Fruit fly (Drosophila melanogaster) whole organism, wandering third instar larva: Measurements from ENCODE around the gene CG14089.

Experiments
- Abd-B ChIP-seq: fragments of >200 bp; optimal IDR thresholded peaks from 2 replicates; lab custom pipeline; 2017; ENCODE audit warnings: missing biosample characterization, missing genetic modification characterization
- CG9705 ChIP-seq: fragments of 200-800 bp; sonication (Bioruptor generic); optimal IDR thresholded peaks from 2 replicates; lab custom pipeline; 2018; ENCODE audit warnings: missing biosample characterization, mild to moderate bottlenecking, missing genetic modification characterization
- CrebA ChIP-seq: fragments of 200-800 bp; sonication (Bioruptor generic); optimal IDR thresholded peaks from 2 replicates; lab custom pipeline; 2016; ENCODE audit warnings: missing biosample characterization, mild to moderate bottlenecking, missing genetic modification characterization, borderline replicate concordance
- Dfd ChIP-seq: fragments of >200 bp; optimal IDR thresholded peaks from 2 replicates; lab custom pipeline; 2017; ENCODE audit warnings: missing biosample characterization, missing genetic modification characterization
- HLH106 ChIP-seq: fragments of 200-800 bp; optimal IDR thresholded peaks from 3 replicates; lab custom pipeline; 2019; ENCODE audit warnings: missing biosample characterization, mild to moderate bottlenecking, missing genetic modification characterization, moderate library complexity
- Hnf4 ChIP-seq: fragments of 200-800 bp; sonication (Bioruptor generic); optimal IDR thresholded peaks from 2 replicates; lab custom pipeline; 2016; ENCODE audit warnings: missing biosample characterization, mild to moderate bottlenecking, missing genetic modification characterization
- Hr78 ChIP-seq: fragments of >200 bp; optimal IDR thresholded peaks from 2 replicates; lab custom pipeline; 2017; ENCODE audit warnings: missing biosample characterization, missing genetic modification characterization
- Hr83 ChIP-seq: fragments of 200-300 bp; sonication (Bioruptor generic); optimal IDR thresholded peaks from 2 replicates; lab custom pipeline; 2016; ENCODE audit warnings: missing biosample characterization, mild to moderate bottlenecking, missing genetic modification characterization, moderate library complexity; ENCODE audit not compliant: poor library complexity, severe bottlenecking
- Jra ChIP-seq: sonication (Bioruptor generic); optimal IDR thresholded peaks from 2 replicates; lab custom pipeline; 2016; ENCODE audit warnings: missing biosample characterization, missing genetic modification characterization
- Mio ChIP-seq: sonication (Bioruptor generic); optimal IDR thresholded peaks from 2 replicates; lab custom pipeline; 2016; ENCODE audit warnings: missing biosample characterization, missing genetic modification characterization
- Myc ChIP-seq: fragments of >200 bp; optimal IDR thresholded peaks from 2 replicates; lab custom pipeline; 2017
- N ChIP-seq: fragments of >200 bp; optimal IDR thresholded peaks from 2 replicates; lab custom pipeline; 2018; ENCODE audit warnings: missing biosample characterization, missing external identifiers, missing genetic modification characterization
- OdsH ChIP-seq: fragments of 200-800 bp; sonication (Bioruptor generic); optimal IDR thresholded peaks from 2 replicates; lab custom pipeline; 2016; ENCODE audit warnings: missing biosample characterization, mild to moderate bottlenecking, missing genetic modification characterization
- Rel ChIP-seq, 2 experiments: fragments of 200-800 bp; sonication (Bioruptor generic) in 1 of 2; optimal IDR thresholded peaks; 2 replicates in 1 of 2; 3 replicates in 1 of 2; lab custom pipeline; 2016 to 2019; ENCODE audit warnings: mild to moderate bottlenecking in 2 of 2, missing biosample characterization in 2 of 2, missing genetic modification characterization in 2 of 2, moderate library complexity in 1 of 2
- Sp1 ChIP-seq: fragments of 200-800 bp; sonication (Bioruptor generic); optimal IDR thresholded peaks from 3 replicates; lab custom pipeline; 2019; ENCODE audit warnings: missing biosample characterization, mild to moderate bottlenecking, missing genetic modification characterization, moderate library complexity
- Vsx2 ChIP-seq: fragments of 200-300, 225-300 bp; sonication (Bioruptor generic); optimal IDR thresholded peaks from 2 replicates; lab custom pipeline; 2018; ENCODE audit warnings: missing biosample characterization, missing genetic modification characterization; ENCODE audit not compliant: partially characterized antibody
- br ChIP-seq: fragments of 200-800 bp; sonication (Bioruptor generic); optimal IDR thresholded peaks from 2 replicates; lab custom pipeline; 2016; ENCODE audit warnings: missing biosample characterization, missing genetic modification characterization
- dl ChIP-seq, 2 experiments: fragments of 175-275, 200-275 bp in 1 of 2; fragments of 200-275 bp in 1 of 2; sonication (Bioruptor generic); optimal IDR thresholded peaks; lab custom pipeline; 2018; ENCODE audit warnings: mild to moderate bottlenecking in 2 of 2, missing biosample characterization in 2 of 2, missing genetic modification characterization in 2 of 2, moderate library complexity in 2 of 2; ENCODE audit not compliant: partially characterized antibody in 2 of 2, insufficient read depth in 1 of 2
- dmrt93B ChIP-seq: fragments of 200-800 bp; sonication (Bioruptor generic); optimal IDR thresholded peaks from 2 replicates; lab custom pipeline; 2018; ENCODE audit warnings: missing biosample characterization, mild to moderate bottlenecking, missing genetic modification characterization
- dsf ChIP-seq: sonication (Bioruptor generic); optimal IDR thresholded peaks from 2 replicates; lab custom pipeline; 2016; ENCODE audit warnings: missing biosample characterization, missing genetic modification characterization, borderline replicate concordance
- ey ChIP-seq: fragments of 200-800 bp; sonication (Bioruptor generic); optimal IDR thresholded peaks from 2 replicates; lab custom pipeline; 2016; ENCODE audit warnings: missing biosample characterization, missing genetic modification characterization
- foxo ChIP-seq, 2 experiments: fragments of 200-800 bp; sonication (Bioruptor generic); optimal IDR thresholded peaks; 2 replicates in 1 of 2; 3 replicates in 1 of 2; lab custom pipeline; 2016 to 2017; ENCODE audit warnings: missing biosample characterization in 2 of 2, missing genetic modification characterization in 2 of 2
- fru ChIP-seq: fragments of 200-800 bp; sonication (Bioruptor generic); optimal IDR thresholded peaks from 3 replicates; lab custom pipeline; 2016; ENCODE audit warnings: missing biosample characterization, mild to moderate bottlenecking, missing genetic modification characterization
- h ChIP-seq: fragments of 200-800 bp; sonication (Bioruptor generic); optimal IDR thresholded peaks from 3 replicates; lab custom pipeline; 2016; ENCODE audit warnings: missing biosample characterization, mild to moderate bottlenecking, missing genetic modification characterization
- lola ChIP-seq: fragments of >200 bp; optimal IDR thresholded peaks from 2 replicates; lab custom pipeline; 2017; ENCODE audit warnings: missing biosample characterization, missing genetic modification characterization
- pan ChIP-seq: fragments of >200 bp; optimal IDR thresholded peaks from 2 replicates; lab custom pipeline; 2017
- psq ChIP-seq: fragments of 200-800 bp; sonication (Bioruptor generic); optimal IDR thresholded peaks from 3 replicates; lab custom pipeline; 2017; ENCODE audit warnings: missing biosample characterization, mild to moderate bottlenecking, missing genetic modification characterization, moderate library complexity
- rgr ChIP-seq: fragments of 200-800 bp; sonication (Bioruptor generic); optimal IDR thresholded peaks from 3 replicates; lab custom pipeline; 2016; ENCODE audit warnings: missing biosample characterization, mild to moderate bottlenecking, missing genetic modification characterization
- sage ChIP-seq: fragments of 200-800 bp; sonication (Bioruptor generic); optimal IDR thresholded peaks from 2 replicates; lab custom pipeline; 2016; ENCODE audit warnings: missing biosample characterization, mild to moderate bottlenecking, missing genetic modification characterization
- sv ChIP-seq: fragments of 200-800 bp; sonication (Bioruptor generic); optimal IDR thresholded peaks from 3 replicates; lab custom pipeline; 2016; ENCODE audit warnings: missing biosample characterization, missing genetic modification characterization
- tai ChIP-seq: sonication (Bioruptor generic); optimal IDR thresholded peaks from 2 replicates; lab custom pipeline; 2016; ENCODE audit warnings: missing biosample characterization, missing genetic modification characterization
- usp ChIP-seq: fragments of >200 bp; optimal IDR thresholded peaks from 2 replicates; lab custom pipeline; 2017; ENCODE audit warnings: missing biosample characterization, missing genetic modification characterization
- woc ChIP-seq: sonication (Bioruptor generic); optimal IDR thresholded peaks from 2 replicates; lab custom pipeline; 2016; ENCODE audit warnings: missing biosample characterization, mild to moderate bottlenecking, missing genetic modification characterization

Gene CG14089

DNA sequence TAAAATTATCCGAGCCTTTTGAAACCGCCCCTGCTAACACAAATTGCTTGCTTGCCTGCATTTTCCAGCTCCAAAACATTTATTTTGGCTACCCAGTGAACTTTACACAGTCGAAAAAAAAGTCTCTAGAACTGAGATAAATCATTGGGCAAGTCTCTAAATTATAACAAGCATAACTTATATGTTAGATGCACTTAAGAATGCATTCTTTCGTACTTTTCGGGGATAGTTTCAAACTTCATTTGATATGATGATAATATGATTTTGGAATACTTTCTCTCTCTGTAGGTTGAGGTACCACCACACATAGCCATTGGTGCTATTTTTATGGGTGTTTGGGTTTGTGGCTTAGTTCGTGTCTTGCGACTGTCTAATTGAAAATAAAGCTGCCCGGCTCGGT, 34.3 kb upstream of the CG14089 start:
- TF ChIP-seq dl (GFP tag; optimal IDR thresholded peaks at IDR 0.05; lab: Kevin White, UChicago; ENCODE audit: insufficient read depth in 1 of 2, partially characterized antibody in 2 of 2) (no peak), N (GFP tag; lab: Kevin White, UChicago) (no peak), lola (no peak), Abd-B (GFP tag; lab: Kevin White, UChicago) (no peak), foxo (GFP tag; optimal IDR thresholded peaks at IDR 0.05; lab: Kevin White, UChicago) (peak in 1 of 2 experiments; percentile 6), Hnf4 (no peak), Sp1 (GFP tag; lab: Kevin White, UChicago) (no peak), fru (GFP tag; lab: Kevin White, UChicago) (peak; percentile 3), h (GFP tag; lab: Kevin White, UChicago) (peak; percentile 16), usp (no peak), Rel (GFP tag; optimal IDR thresholded peaks at IDR 0.05; lab: Kevin White, UChicago) (no peak), Rel (tag; optimal IDR thresholded peaks at IDR 0.05; lab: Kevin White, UChicago) (no peak)
- TF ChIP-seq, all 38 proteins: peak for 3

DNA sequence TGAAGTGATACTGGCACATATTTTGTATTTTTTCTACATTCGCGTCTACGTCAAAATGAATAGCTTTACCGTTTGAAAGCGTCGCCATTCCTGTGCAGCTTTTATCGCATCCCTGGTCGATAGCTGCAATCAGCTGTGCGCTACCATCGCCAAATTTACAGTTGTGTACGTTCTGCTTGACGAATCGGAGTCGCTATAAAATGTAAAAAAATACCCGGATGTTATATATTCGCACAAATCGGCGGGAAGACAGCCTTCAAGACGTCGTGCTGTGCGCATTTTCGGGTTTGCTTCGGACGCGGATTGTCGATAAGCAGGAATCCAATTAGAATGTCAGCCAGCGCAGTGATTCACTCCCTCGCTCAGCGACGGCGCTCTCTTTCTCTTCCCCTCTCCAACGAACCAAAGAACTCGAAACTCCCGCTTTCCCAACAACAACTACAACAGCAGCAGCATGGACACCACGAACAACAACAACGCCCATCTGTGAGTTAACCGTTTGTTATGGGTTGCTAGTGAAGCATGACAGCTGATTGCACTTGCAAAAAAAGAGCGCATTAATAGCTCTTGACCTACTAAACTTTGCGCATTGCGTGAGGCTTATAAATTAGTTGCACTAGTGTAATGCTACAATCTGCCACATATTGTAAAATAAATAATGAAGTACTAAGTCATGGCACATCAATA, 14.2 kb upstream of the CG14089 start:
- TF ChIP-seq HLH106 (tag; lab: Kevin White, UChicago) (no peak), dsf (GFP tag; lab: Kevin White, UChicago) (no peak), h (GFP tag; lab: Kevin White, UChicago) (peak; percentile 41), Jra (GFP tag; lab: Kevin White, UChicago) (peak; percentile 44), pan (lab: Kevin White, UChicago) (no peak), OdsH (no peak), Sp1 (GFP tag; lab: Kevin White, UChicago) (peak; percentile 24), psq (GFP tag; lab: Kevin White, UChicago) (no peak), Vsx2 (GFP tag; lab: Kevin White, UChicago) (no peak), CrebA (no peak), Rel (GFP tag; optimal IDR thresholded peaks at IDR 0.05; lab: Kevin White, UChicago) (no peak), Rel (tag; optimal IDR thresholded peaks at IDR 0.05; lab: Kevin White, UChicago) (peak; percentile 73), Hr83 (GFP tag; lab: Kevin White, UChicago) (no peak), sv (GFP tag; lab: Kevin White, UChicago) (no peak), Dfd (no peak), br (GFP tag; lab: Kevin White, UChicago) (no peak), Mio (no peak), sage (GFP tag; lab: Kevin White, UChicago) (no peak), dmrt93B (no peak), foxo (GFP tag; optimal IDR thresholded peaks at IDR 0.05; lab: Kevin White, UChicago) (peak in 1 of 2 experiments; percentile 27), tai (GFP tag; lab: Kevin White, UChicago) (peak; percentile 61), ey (GFP tag; lab: Kevin White, UChicago) (no peak), Hnf4 (no peak), lola (no peak), Abd-B (GFP tag; lab: Kevin White, UChicago) (no peak), woc (GFP tag; lab: Kevin White, UChicago) (no peak), N (GFP tag; lab: Kevin White, UChicago) (no peak), fru (GFP tag; lab: Kevin White, UChicago) (no peak), CG9705 (GFP tag; lab: Kevin White, UChicago) (no peak)

- TF ChIP-seq Dfd = no peak
- TF ChIP-seq Hnf4 = peak; percentile 10
- peak; percentile 47 for TF ChIP-seq sv (GFP tag; lab: Kevin White, UChicago)
- TF ChIP-seq Myc (lab: Kevin White, UChicago) = peak; percentile 71
- TF ChIP-seq ey (GFP tag; lab: Kevin White, UChicago) = no peak
- peak; percentile 23 for TF ChIP-seq HLH106 (tag; lab: Kevin White, UChicago)
- no peak for TF ChIP-seq dsf (GFP tag; lab: Kevin White, UChicago)
- TF ChIP-seq sage (GFP tag; lab: Kevin White, UChicago) = no peak
These were observed 13.6 kb upstream of the CG14089 start, which contains the start of gene fal for dm6 chr3L:19294235-19294612. fal (plus strand) TSS chr3L:19294564.

DNA sequence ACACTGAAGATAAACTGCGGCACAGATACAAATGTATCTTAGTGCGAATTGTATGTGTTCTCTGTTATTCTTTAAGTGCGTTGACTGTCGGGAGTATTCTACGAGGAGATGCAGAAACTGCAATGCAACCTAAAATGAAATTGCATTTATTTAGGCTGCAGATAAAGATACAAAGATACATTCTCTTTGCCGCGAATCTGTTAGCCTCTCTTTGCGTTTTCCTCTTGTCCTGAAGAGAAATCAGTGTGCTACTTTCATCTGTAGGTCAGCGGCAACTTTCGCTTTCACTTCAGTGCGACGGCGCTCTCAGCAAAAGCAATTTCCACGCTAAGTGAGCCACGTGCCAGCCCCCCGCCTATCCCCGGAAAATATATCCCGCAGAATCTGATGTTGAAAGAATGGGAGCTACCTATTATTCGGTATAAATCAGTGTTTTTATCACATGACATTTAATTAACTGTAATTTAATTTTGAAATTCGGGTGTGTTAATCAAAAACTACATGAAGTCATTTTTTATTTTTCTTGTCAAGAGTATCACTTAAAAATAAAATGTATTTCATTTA, 12.7 kb upstream of the CG14089 start:
- TF ChIP-seq dsf (GFP tag; lab: Kevin White, UChicago) (no peak), Rel (GFP tag; optimal IDR thresholded peaks at IDR 0.05; lab: Kevin White, UChicago) (no peak), Rel (tag; optimal IDR thresholded peaks at IDR 0.05; lab: Kevin White, UChicago) (no peak), ey (GFP tag; lab: Kevin White, UChicago) (no peak), rgr (GFP tag; lab: Kevin White, UChicago) (no peak), Hr78 (GFP tag; lab: Kevin White, UChicago) (no peak), br (GFP tag; lab: Kevin White, UChicago) (no peak), HLH106 (tag; lab: Kevin White, UChicago) (no peak)
